Worm (Caenorhabditis elegans) whole organism, late embryonic: Measurements from ENCODE around the gene F48E3.9.

Experiments used
- Y22D7AL.16 ChIP-seq: sonication (generic microtip); optimal IDR thresholded peaks from 2 replicates; lab custom pipeline; 2016; ENCODE audit warnings: missing genetic modification characterization, missing compliant biosample characterization
- ceh-24 ChIP-seq: sonication (generic microtip); optimal IDR thresholded peaks from 2 replicates; lab custom pipeline; 2016; ENCODE audit warnings: mild to moderate bottlenecking, missing genetic modification characterization, missing compliant biosample characterization
- ceh-48 ChIP-seq: sonication (generic microtip); optimal IDR thresholded peaks from 2 replicates; lab custom pipeline; 2016; ENCODE audit warnings: missing genetic modification characterization, inconsistent platforms, missing compliant biosample characterization
- elt-2 ChIP-seq: sonication (generic microtip); optimal IDR thresholded peaks from 2 replicates; lab custom pipeline; 2016; ENCODE audit warnings: missing genetic modification reagents, missing genetic modification characterization, missing compliant biosample characterization
- fkh-10 ChIP-seq: fragments of 150-350 bp; optimal IDR thresholded peaks from 2 replicates; lab custom pipeline; 2014; ENCODE audit warnings: missing biosample characterization, missing genetic modification reagents, missing genetic modification characterization
- lin-11 ChIP-seq: fragments of 200-800 bp; sonication (Bioruptor generic); optimal IDR thresholded peaks from 2 replicates; lab custom pipeline; 2018; ENCODE audit warnings: mild to moderate bottlenecking, missing genetic modification characterization, missing compliant biosample characterization
- nhr-11 ChIP-seq: fragments of 150-350 bp; optimal IDR thresholded peaks from 2 replicates; lab custom pipeline; 2014; ENCODE audit warnings: missing biosample characterization, missing genetic modification characterization

- TF ChIP-seq nhr-11 (tag; lab: Kevin White, UChicago) (no peak), fkh-10 (GFP tag; lab: Kevin White, UChicago) (no peak), ceh-48 (tag; lab: Kevin White, UChicago) (no peak), ceh-24 (tag; lab: Kevin White, UChicago) (no peak), elt-2 (no peak), lin-11 (tag; lab: Kevin White, UChicago) (no peak), Y22D7AL.16 (tag; lab: Kevin White, UChicago) (no peak)
These were observed 38.4 kb upstream of the F48E3.9 start, which contains the start of gene acl-12 for ce11 chrX:7442477-7442876.
